Worm (Caenorhabditis elegans): Measurements from ENCODE around the gene pqn-35.

DNA sequence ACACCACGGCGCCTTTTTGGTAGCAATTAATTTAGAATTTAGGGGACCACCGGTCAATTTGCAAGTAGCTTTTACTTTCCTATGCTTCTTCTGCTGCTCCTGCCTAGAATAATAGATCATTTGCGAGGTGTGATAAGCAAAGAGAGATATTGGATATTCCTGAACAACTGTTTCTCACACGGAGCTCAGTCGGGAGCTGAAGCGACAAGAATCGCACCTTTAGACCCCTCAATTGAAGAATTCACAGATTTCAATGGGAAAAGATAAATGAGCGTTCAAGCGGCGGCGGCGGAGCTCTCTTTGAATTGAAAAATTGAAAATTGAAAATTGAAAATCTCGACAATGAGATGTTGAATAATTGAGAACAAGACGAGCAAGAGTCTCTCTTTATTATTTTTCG, 40.2 kb upstream of the pqn-35 start:
- no peak for TF ChIP-seq dpl-1 (GFP tag; optimal IDR thresholded peaks at IDR 0.05)
- no peak for TF ChIP-seq mxl-2 (GFP tag; conservative IDR thresholded peaks at IDR 0.05)
- TF ChIP-seq pha-4 (GFP tag; IDR thresholded peaks at IDR 0.05): no peak
- TF ChIP-seq pha-4 (tag; optimal IDR thresholded peaks at IDR 0.05): no peak
- TF ChIP-seq hif-1 (tag; optimal IDR thresholded peaks at IDR 0.05): no peak
- TF ChIP-seq nhr-237 (tag; optimal IDR thresholded peaks at IDR 0.05): no peak
- no peak for TF ChIP-seq unc-39 (tag; optimal IDR thresholded peaks at IDR 0.05)

All from whole organism, L4 larva.